Worm (Caenorhabditis elegans): Measurements from ENCODE around the gene phf-34.

DNA sequence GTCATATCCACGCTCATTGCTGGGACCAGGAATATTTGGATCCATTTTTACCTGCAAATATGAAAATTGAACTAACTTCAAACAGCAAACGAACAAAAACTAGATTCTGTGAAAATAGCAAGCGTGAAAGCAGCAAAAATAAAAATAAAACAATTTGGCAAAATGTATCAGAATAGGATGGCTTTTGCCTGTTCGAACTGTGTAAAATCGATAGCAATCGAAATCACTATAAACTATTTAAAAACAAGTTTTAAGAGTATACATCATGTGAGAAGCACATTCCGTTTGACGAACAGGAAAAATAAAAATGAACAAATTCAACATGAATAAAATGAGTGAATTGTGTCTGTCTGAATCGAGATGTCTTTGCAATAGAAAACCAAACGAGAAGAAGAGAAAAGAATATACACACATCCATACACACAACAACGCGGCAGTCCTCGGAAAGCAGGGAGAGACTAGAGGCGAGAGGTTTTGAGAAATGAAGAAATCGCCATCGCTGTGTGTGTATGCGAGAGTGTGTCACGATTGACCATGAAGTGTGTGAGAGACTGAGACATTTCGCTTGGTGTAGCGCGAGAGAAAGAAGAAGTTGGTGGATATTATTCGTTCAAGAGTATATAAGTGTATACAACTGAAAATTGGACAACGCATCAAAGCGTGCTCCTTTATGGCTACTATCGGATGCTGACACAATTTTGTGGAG, at the start of gene phf-34:
- TF ChIP-seq jun-1 (tag; optimal IDR thresholded peaks at IDR 0.05) (no peak), mdt-29 (GFP tag; IDR thresholded peaks at IDR 0.05) (no peak), ceh-28 (tag; optimal IDR thresholded peaks at IDR 0.05) (no peak), rbr-2 (tag; optimal IDR thresholded peaks at IDR 0.05) (peak; percentile 58), ces-1 (GFP tag; optimal IDR thresholded peaks at IDR 0.05) (no peak), pqm-1 (tag; optimal IDR thresholded peaks at IDR 0.05) (no peak), hlh-11 (tag; optimal IDR thresholded peaks at IDR 0.05) (no peak), dmd-6 (GFP tag; IDR thresholded peaks at IDR 0.05) (no peak), skn-1 (tag; optimal IDR thresholded peaks at IDR 0.05) (no peak), egl-27 (tag; optimal IDR thresholded peaks at IDR 0.05) (no peak), aly-2 (tag; optimal IDR thresholded peaks at IDR 0.05) (no peak), pha-4 (GFP tag; IDR thresholded peaks at IDR 0.05) (no peak), pha-4 (tag; optimal IDR thresholded peaks at IDR 0.05) (no peak), nhr-25 (tag; optimal IDR thresholded peaks at IDR 0.05; ENCODE audit: borderline replicate concordance, insufficient read depth) (no peak)

All from whole organism, L4 larva.